Worm (Caenorhabditis elegans) whole organism, L1 larva: Measurements from ENCODE around the gene F10E9.1.

Experiments used
- C04F5.9 ChIP-seq: sonication (generic microtip); optimal IDR thresholded peaks from 2 replicates; lab custom pipeline; 2016; ENCODE audit warnings: missing genetic modification characterization, missing compliant biosample characterization
- Y116A8C.19 ChIP-seq: sonication (generic microtip); optimal IDR thresholded peaks from 2 replicates; lab custom pipeline; 2016; ENCODE audit warnings: missing compliant biosample characterization, missing genetic modification characterization, borderline replicate concordance
- blmp-1 ChIP-seq: fragments of 150-350 bp; optimal IDR thresholded peaks from 2 replicates; lab custom pipeline; 2014; ENCODE audit warnings: missing biosample characterization, missing genetic modification characterization
- ceh-90 ChIP-seq: sonication (generic microtip); optimal IDR thresholded peaks from 2 replicates; lab custom pipeline; 2016; ENCODE audit warnings: missing genetic modification characterization, missing compliant biosample characterization
- dsc-1 ChIP-seq: sonication (generic microtip); optimal IDR thresholded peaks from 2 replicates; lab custom pipeline; 2016; ENCODE audit warnings: mild to moderate bottlenecking, missing genetic modification characterization, missing compliant biosample characterization
- efl-1 ChIP-seq, 4 experiments: fragments of 150-350 bp; optimal IDR thresholded peaks in 3 of 4; peaks in 1 of 4; 1 replicate in 1 of 4; 2 replicates in 3 of 4; lab custom pipeline; 2014; ENCODE audit warnings: missing biosample characterization in 2 of 4, missing genetic modification characterization in 2 of 4, missing genetic modification reagents in 2 of 4
- elt-2 ChIP-seq: sonication (generic microtip); optimal IDR thresholded peaks from 2 replicates; lab custom pipeline; 2016; ENCODE audit warnings: missing genetic modification characterization, mild to moderate bottlenecking, inconsistent platforms, missing compliant biosample characterization, missing genetic modification reagents
- elt-3 ChIP-seq, 6 experiments: fragments of 150-350 bp in 1 of 6; sonication (generic microtip); optimal IDR thresholded peaks; 2 replicates each; lab custom pipeline; 2017 to 2018; ENCODE audit warnings: missing biosample characterization in 6 of 6, missing genetic modification characterization in 6 of 6, inconsistent platforms in 1 of 6
- ets-5 ChIP-seq: fragments of 200-800 bp; sonication (Bioruptor generic); IDR thresholded peaks from 2 replicates; pipeline ENCODE4 v1.3.6; 2022; ENCODE audit warnings: missing genetic modification characterization, missing compliant biosample characterization
- fkh-4 ChIP-seq: sonication (generic microtip); optimal IDR thresholded peaks from 2 replicates; lab custom pipeline; 2016; ENCODE audit warnings: missing compliant biosample characterization, missing genetic modification characterization, borderline replicate concordance
- fkh-8 ChIP-seq: sonication (generic microtip); optimal IDR thresholded peaks from 2 replicates; lab custom pipeline; 2016; ENCODE audit warnings: mild to moderate bottlenecking, missing genetic modification characterization, missing compliant biosample characterization
- fos-1 ChIP-seq: fragments of 150-350 bp; optimal IDR thresholded peaks from 2 replicates; lab custom pipeline; 2014; ENCODE audit warnings: missing biosample characterization, missing genetic modification characterization
- grh-1 ChIP-seq: fragments of 200-800 bp; sonication (Bioruptor generic); IDR thresholded peaks from 2 replicates; pipeline ENCODE4 v1.3.6; 2022; ENCODE audit warnings: missing genetic modification reagents, missing genetic modification characterization, missing compliant biosample characterization
- hlh-4 ChIP-seq: sonication (generic microtip); optimal IDR thresholded peaks from 2 replicates; lab custom pipeline; 2016; ENCODE audit warnings: mild to moderate bottlenecking, missing genetic modification characterization, missing compliant biosample characterization
- isw-1 ChIP-seq: fragments of 200-800 bp; sonication (Bioruptor generic); IDR thresholded peaks from 2 replicates; pipeline ENCODE4 v1.3.6; 2022; ENCODE audit warnings: missing genetic modification characterization, missing compliant biosample characterization
- lin-13 ChIP-seq: fragments of 150-350 bp; optimal IDR thresholded peaks from 2 replicates; lab custom pipeline; 2014; ENCODE audit warnings: missing biosample characterization, missing genetic modification reagents, missing genetic modification characterization
- lin-14 ChIP-seq: fragments of 200-800 bp; sonication (Bioruptor generic); optimal IDR thresholded peaks from 2 replicates; lab custom pipeline; 2018; ENCODE audit warnings: mild to moderate bottlenecking, missing genetic modification characterization, moderate library complexity, missing compliant biosample characterization
- lsy-2 ChIP-seq, 2 experiments: fragments of 150-350 bp; optimal IDR thresholded peaks; 2 replicates each; lab custom pipeline; 2014; ENCODE audit warnings: missing biosample characterization in 2 of 2, missing genetic modification characterization in 2 of 2
- nhr-20 ChIP-seq: sonication (generic microtip); optimal IDR thresholded peaks from 2 replicates; lab custom pipeline; 2016; ENCODE audit warnings: mild to moderate bottlenecking, missing genetic modification characterization, missing compliant biosample characterization
- nhr-85 ChIP-seq: sonication (generic microtip); peaks from one replicate; lab custom pipeline; 2016; ENCODE audit warnings: missing genetic modification characterization, inconsistent platforms, missing compliant biosample characterization
- pax-3 ChIP-seq: fragments of 200-800 bp; sonication (Bioruptor generic); optimal IDR thresholded peaks from 2 replicates; lab custom pipeline; 2018; ENCODE audit warnings: mild to moderate bottlenecking, missing genetic modification characterization, moderate library complexity, missing compliant biosample characterization
- snpc-4 ChIP-seq: fragments of 150-350 bp; optimal IDR thresholded peaks from 2 replicates; lab custom pipeline; 2014; ENCODE audit warnings: missing biosample characterization, missing genetic modification characterization
- sptf-1 ChIP-seq: fragments of 150-350 bp; optimal IDR thresholded peaks from 2 replicates; lab custom pipeline; 2014; ENCODE audit warnings: missing biosample characterization, missing genetic modification characterization
- tlp-1 ChIP-seq: fragments of 150-350 bp; optimal IDR thresholded peaks from 2 replicates; lab custom pipeline; 2014; ENCODE audit warnings: missing biosample characterization, missing genetic modification characterization
- ztf-11 ChIP-seq, 2 experiments: sonication (generic microtip); optimal IDR thresholded peaks; 2 replicates each; lab custom pipeline; 2016 to 2017; ENCODE audit warnings: missing genetic modification characterization in 2 of 2, missing biosample characterization in 1 of 2, missing compliant biosample characterization in 1 of 2
- ztf-4 ChIP-seq: fragments of 150-350 bp; optimal IDR thresholded peaks from 2 replicates; lab custom pipeline; 2014; ENCODE audit warnings: missing biosample characterization, missing genetic modification characterization

Gene F10E9.1

ce11 chrIII:8291268-8292032 lies 31.5 kb upstream of the F10E9.1 start (continued):
- no peak for TF ChIP-seq fkh-4 (tag; lab: Kevin White, UChicago)
- no peak for TF ChIP-seq grh-1 (GFP tag; lab: Robert Waterston, UW)
- no peak for TF ChIP-seq ztf-4 (tag; lab: Kevin White, UChicago)
- TF ChIP-seq ceh-90 (tag; lab: Kevin White, UChicago), result no peak
- TF ChIP-seq elt-3 (tag; optimal IDR thresholded peaks at IDR 0.05; lab: Kevin White, UChicago), result peak in 1 of 6 experiments; percentile 33
- TF ChIP-seq lin-13, result no peak
- TF ChIP-seq pax-3 (tag; lab: Kevin White, UChicago), result no peak
- no peak for TF ChIP-seq snpc-4 (tag; lab: Kevin White, UChicago)
- peak; percentile 12 for TF ChIP-seq lin-14 (GFP tag; lab: Kevin White, UChicago)
- TF ChIP-seq lsy-2 (tag; optimal IDR thresholded peaks at IDR 0.05; lab: Kevin White, UChicago), result peak in 1 of 2 experiments; percentile 7
- TF ChIP-seq C04F5.9, result no peak
- no peak for TF ChIP-seq sptf-1 (tag; lab: Kevin White, UChicago)
- no peak for TF ChIP-seq ztf-11 (tag; optimal IDR thresholded peaks at IDR 0.05; lab: Kevin White, UChicago)
- TF ChIP-seq tlp-1 (tag; lab: Kevin White, UChicago), result peak; percentile 65
- no peak for TF ChIP-seq isw-1 (GFP tag; lab: Robert Waterston, UW)

- TF ChIP-seq fkh-8 (tag; lab: Kevin White, UChicago) (no peak), blmp-1 (peak; percentile 84)
Measured at ce11 chrIII:8293260-8293659, 29.7 kb upstream of the F10E9.1 start.

ce11 chrIII:8298216-8298920 lies 24.6 kb upstream of the F10E9.1 start:
- TF ChIP-seq hlh-4 (tag; lab: Kevin White, UChicago), result no peak
- TF ChIP-seq elt-2 (tag; lab: Kevin White, UChicago), result peak; percentile 8
- TF ChIP-seq ets-5 (GFP tag; lab: Robert Waterston, UW), result no peak
- TF ChIP-seq nhr-85 (tag; lab: Kevin White, UChicago), result no peak

ce11 chrIII:8299078-8299587 lies 23.8 kb upstream of the F10E9.1 start:
- TF ChIP-seq fos-1 (tag; lab: Kevin White, UChicago), result no peak
- TF ChIP-seq dsc-1 (tag; lab: Kevin White, UChicago), result peak; percentile 36

ce11 chrIII:8299734-8300133 lies 23.2 kb upstream of the F10E9.1 start:
- no peak for TF ChIP-seq nhr-20
- TF ChIP-seq blmp-1, result no peak
- TF ChIP-seq efl-1 (optimal IDR thresholded peaks at IDR 0.05; lab: Kevin White, UChicago), result no peak
- peak in 1 of 2 experiments; percentile 72 for TF ChIP-seq efl-1 (GFP tag; optimal IDR thresholded peaks at IDR 0.05 in 1 of 2; lab: Kevin White, UChicago)
- peak; percentile 8 for TF ChIP-seq lin-14 (GFP tag; lab: Kevin White, UChicago)
- TF ChIP-seq elt-2 (tag; lab: Kevin White, UChicago), result peak; percentile 68
- TF ChIP-seq ztf-4 (tag; lab: Kevin White, UChicago), result no peak

- no peak for TF ChIP-seq Y116A8C.19 (tag; lab: Kevin White, UChicago)
- peak; percentile 63 for TF ChIP-seq dsc-1 (tag; lab: Kevin White, UChicago)
Measured at ce11 chrIII:8300860-8301396, 22.0 kb upstream of the F10E9.1 start.
